Fruit fly (Drosophila melanogaster) whole organism, pupa: Measurements from ENCODE around the gene Desat2.

ENCODE experiments used
- CG34367 ChIP-seq: fragments of 200-800 bp; sonication (Bioruptor generic); optimal IDR thresholded peaks from 2 replicates; lab custom pipeline; 2018; ENCODE audit warnings: missing biosample characterization, mild to moderate bottlenecking, missing genetic modification characterization
- CG4496 ChIP-seq: fragments of 200-800 bp; sonication (Bioruptor generic); IDR thresholded peaks from 3 replicates; pipeline ENCODE4 v1.3.6; 2022; ENCODE audit warnings: missing biosample characterization, missing genetic modification characterization
- CG8159 ChIP-seq: fragments of 200-800 bp; sonication (Bioruptor generic); optimal IDR thresholded peaks from 3 replicates; lab custom pipeline; 2018; ENCODE audit warnings: missing biosample characterization, mild to moderate bottlenecking, missing genetic modification characterization, moderate library complexity
- CG8301 ChIP-seq: fragments of 200-800 bp; sonication (Bioruptor generic); optimal IDR thresholded peaks from 2 replicates; lab custom pipeline; 2018; ENCODE audit warnings: missing biosample characterization, mild to moderate bottlenecking, missing genetic modification characterization
- CG9948 ChIP-seq: fragments of 200-800 bp; sonication (Bioruptor generic); optimal IDR thresholded peaks from 2 replicates; lab custom pipeline; 2018; ENCODE audit warnings: missing biosample characterization, mild to moderate bottlenecking, missing genetic modification characterization, moderate library complexity
- EcR ChIP-seq: fragments of 200-800 bp; sonication (Bioruptor generic); optimal IDR thresholded peaks from 3 replicates; lab custom pipeline; 2019; ENCODE audit warnings: missing biosample characterization, missing genetic modification characterization, mild to moderate bottlenecking, moderate library complexity, missing genetic modification reagents
- Snoo ChIP-seq: fragments of 200-800 bp; sonication (Bioruptor generic); optimal IDR thresholded peaks from 3 replicates; lab custom pipeline; 2017; ENCODE audit warnings: missing biosample characterization, mild to moderate bottlenecking, missing genetic modification characterization, inconsistent platforms

dm6 chr3R:12395880-12396279, 40.2 kb upstream of the Desat2 start, which contains the start of the genes CG10096 and CG10097:
- TF ChIP-seq EcR (GFP tag; lab: Kevin White, UChicago): no peak
- TF ChIP-seq CG4496 (GFP tag; lab: Robert Waterston, UW): no peak
- no peak for TF ChIP-seq CG8159 (tag; lab: Kevin White, UChicago)
- no peak for TF ChIP-seq CG8301 (tag; lab: Kevin White, UChicago)
- TF ChIP-seq CG34367 (tag; lab: Kevin White, UChicago): no peak
- TF ChIP-seq CG9948: no peak
- TF ChIP-seq Snoo (tag; lab: Kevin White, UChicago): no peak
